Fruit fly (Drosophila melanogaster): ENCODE measurements around the gene Mec2.

DNA sequence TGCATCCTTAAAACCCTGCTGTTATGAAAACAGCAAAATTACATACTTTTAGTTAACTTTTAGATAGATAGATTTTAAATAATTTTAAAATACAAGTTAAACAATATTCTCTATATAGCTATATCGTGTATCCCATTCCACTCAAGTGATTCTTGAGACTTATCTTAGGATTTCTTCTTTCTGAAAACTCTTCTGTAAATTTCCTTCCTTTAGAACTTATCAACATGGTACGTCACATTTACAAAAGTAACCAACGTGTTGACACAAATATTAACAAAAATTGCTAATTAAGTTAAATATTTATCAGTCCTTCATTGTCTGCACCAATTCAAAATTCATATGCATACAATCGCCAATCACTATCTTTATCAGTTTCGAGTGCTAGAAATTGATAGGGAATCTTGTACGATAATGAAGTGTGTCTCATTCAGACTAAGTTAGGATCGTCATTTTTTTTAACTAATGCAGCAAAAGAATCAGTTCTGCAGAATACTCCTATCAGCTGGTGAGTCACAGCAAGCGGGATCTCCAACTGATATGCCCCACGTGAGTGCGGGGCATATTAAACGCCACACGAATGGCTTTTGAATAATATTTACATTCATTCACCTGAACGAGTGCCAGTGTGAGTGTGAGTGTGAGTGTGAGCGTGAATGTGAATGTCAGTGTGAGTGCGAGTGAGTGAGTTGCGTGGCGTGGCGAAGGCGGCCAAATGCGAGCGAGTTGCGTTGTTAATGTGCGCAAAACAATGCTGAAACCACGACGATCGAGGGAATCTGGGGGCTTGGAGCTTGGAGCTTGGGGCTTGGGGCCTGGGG is 20.0 kb upstream of the Mec2 start:
- TF ChIP-seq Smox (GFP tag; optimal IDR thresholded peaks at IDR 0.05) = no peak
- TF ChIP-seq Hr39 (GFP tag; optimal IDR thresholded peaks at IDR 0.05) = no peak
- no peak for TF ChIP-seq lz (GFP tag; optimal IDR thresholded peaks at IDR 0.05)
- no peak for TF ChIP-seq CG16779 (tag; optimal IDR thresholded peaks at IDR 0.05)
- TF ChIP-seq pdm3 (GFP tag; optimal IDR thresholded peaks at IDR 0.05) = no peak
- no peak for TF ChIP-seq Hr38 (GFP tag; optimal IDR thresholded peaks at IDR 0.05)
- TF ChIP-seq CG8632 (GFP tag; optimal IDR thresholded peaks at IDR 0.05) = no peak
- TF ChIP-seq esn (GFP tag; optimal IDR thresholded peaks at IDR 0.05) = no peak
- no peak for TF ChIP-seq eg (GFP tag; IDR thresholded peaks at IDR 0.05)
